Fruit fly (Drosophila melanogaster) S2 (cell line): ENCODE results near the gene dj-1beta.

Experiments
- CG8478 ChIP-seq: fragments of >200 bp; optimal IDR thresholded peaks from 2 replicates; lab custom pipeline; 2018
- CTCF ChIP-seq, 2 experiments: fragments of >200 bp; optimal IDR thresholded peaks; 2 replicates each; lab custom pipeline; 2018

DNA sequence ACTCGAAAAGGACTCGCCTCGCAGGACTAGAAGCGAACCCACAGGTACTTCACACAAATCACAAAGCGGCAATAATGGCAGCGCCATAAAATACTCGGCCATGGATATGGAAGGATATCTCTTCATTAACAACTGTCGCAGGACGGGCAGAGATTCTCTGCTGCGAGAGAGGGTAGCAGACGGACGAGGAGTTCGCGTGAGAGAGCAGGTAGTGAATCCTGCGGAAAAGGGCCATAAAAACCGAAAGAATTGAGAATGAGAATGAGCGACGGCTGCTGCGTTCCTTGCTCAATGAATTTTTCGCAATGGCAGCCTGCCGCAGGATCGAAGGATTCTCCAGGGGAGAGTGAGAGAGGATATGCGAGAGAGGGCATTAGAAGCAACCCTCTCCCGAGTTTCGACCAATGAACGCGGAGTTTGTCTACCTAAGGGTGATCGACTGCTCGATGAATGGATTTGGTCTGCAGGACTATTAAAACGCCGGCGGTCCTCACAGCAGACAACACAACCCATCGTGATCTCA, 45.0 kb downstream of the dj-1beta start, which contains the start of gene tll:
- TF ChIP-seq CG8478 (lab: Kevin White, UChicago) = no peak
- no peak for TF ChIP-seq CTCF (optimal IDR thresholded peaks at IDR 0.05; lab: Kevin White, UChicago)
